Worm (Caenorhabditis elegans): ENCODE results near the gene Y38E10A.17.

DNA sequence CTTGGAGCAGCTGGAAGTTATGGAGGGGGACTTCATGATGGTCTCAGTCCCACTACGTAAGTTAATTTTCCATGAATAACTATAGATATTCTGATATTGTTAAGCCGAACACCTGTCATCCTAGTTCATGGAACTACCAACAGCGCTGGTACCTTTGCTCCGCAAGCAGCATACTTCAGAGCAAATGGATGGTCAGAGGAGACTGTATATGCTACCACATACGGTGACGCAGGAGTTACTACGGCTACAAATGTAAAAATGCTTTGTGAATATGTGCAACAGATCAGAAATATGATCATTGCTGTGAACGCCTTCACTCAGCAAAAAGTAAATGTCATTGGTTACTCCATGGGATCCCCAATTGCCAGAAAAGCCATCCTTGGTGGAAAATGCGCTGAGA is 28.5 kb downstream of the Y38E10A.17 start:
- no peak for TF ChIP-seq R02D3.7 (tag; optimal IDR thresholded peaks at IDR 0.05)
- TF ChIP-seq ztf-11 (tag; optimal IDR thresholded peaks at IDR 0.05) = no peak
- no peak for TF ChIP-seq snpc-4 (tag; optimal IDR thresholded peaks at IDR 0.05)
- TF ChIP-seq unc-62 (GFP tag; optimal IDR thresholded peaks at IDR 0.05) = no peak
- TF ChIP-seq ztf-4 (tag; optimal IDR thresholded peaks at IDR 0.05) = no peak
- no peak for TF ChIP-seq nhr-77 (tag; optimal IDR thresholded peaks at IDR 0.05)
- no peak for TF ChIP-seq nhr-12 (tag; optimal IDR thresholded peaks at IDR 0.05)
- TF ChIP-seq ceh-16 (tag; optimal IDR thresholded peaks at IDR 0.05) = no peak
- no peak for TF ChIP-seq unc-39 (tag; optimal IDR thresholded peaks at IDR 0.05)
- no peak for TF ChIP-seq nhr-237 (tag; optimal IDR thresholded peaks at IDR 0.05)
- TF ChIP-seq nhr-11 (tag; optimal IDR thresholded peaks at IDR 0.05) = no peak
- no peak for TF ChIP-seq lin-39 (tag; optimal IDR thresholded peaks at IDR 0.05)
- no peak for TF ChIP-seq jun-1 (tag; optimal IDR thresholded peaks at IDR 0.05)
- TF ChIP-seq elt-2 (tag; optimal IDR thresholded peaks at IDR 0.05) = no peak

Data from whole organism, L3 larva.